Worm (Caenorhabditis elegans): ENCODE data around the gene nono-1.

Gene nono-1

DNA sequence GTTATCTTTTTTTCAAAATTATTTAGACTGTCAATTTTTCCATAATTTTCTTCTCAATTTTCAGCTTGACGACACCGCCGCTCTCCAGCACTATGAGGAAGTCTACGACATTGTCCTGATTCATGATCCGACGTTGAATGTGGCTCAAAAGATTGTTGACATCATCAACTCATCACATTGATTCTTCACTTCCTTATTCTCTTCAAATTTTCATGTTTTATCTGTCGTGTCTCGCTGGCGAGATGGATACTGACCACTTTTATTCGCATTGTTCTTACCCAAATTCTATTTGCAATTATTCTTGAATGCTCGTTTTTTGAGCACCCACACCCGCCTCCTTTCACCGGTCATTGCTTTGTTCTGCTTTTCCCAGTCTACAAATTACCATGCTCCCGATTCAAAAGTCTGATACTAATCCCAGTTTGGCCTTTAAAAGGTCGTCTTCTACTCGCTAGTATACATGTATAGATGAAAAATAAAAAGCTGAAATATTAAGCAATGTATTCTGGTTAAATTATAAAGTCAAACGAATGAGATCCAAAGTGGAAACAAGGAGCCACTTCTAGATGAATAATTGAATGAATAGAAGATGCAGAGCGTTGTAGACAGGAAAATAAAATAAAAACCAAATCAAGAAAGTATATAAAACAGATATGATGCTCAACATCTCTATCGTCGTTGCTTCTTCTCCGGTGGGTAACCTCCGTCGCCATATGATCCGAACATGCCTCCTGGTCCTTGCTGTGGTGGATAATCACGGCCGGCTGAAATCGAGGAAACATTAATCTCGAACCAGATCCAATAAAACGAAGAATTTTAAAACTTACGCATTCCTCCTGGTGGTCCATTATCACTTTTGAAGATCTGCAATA is 4.8 kb downstream of the nono-1 start (continued):
- TF ChIP-seq lin-54 (GFP tag; optimal IDR thresholded peaks at IDR 0.05): peak; percentile 33
- no peak for TF ChIP-seq pbrm-1 (GFP tag; IDR thresholded peaks at IDR 0.05)
- TF ChIP-seq nfyb-1 (GFP tag; IDR thresholded peaks at IDR 0.05): 0 out of 2 replicates have a peak, but pooled peaks have one; percentile 54
- TF ChIP-seq F33H1.4 (GFP tag; IDR thresholded peaks at IDR 0.05): no peak
- TF ChIP-seq ets-4 (GFP tag; optimal IDR thresholded peaks at IDR 0.05): no peak
- TF ChIP-seq hmg-1.2 (GFP tag; IDR thresholded peaks at IDR 0.05): no peak
- TF ChIP-seq ztf-3 (GFP tag; optimal IDR thresholded peaks at IDR 0.05): no peak
- peak; percentile 76 for TF ChIP-seq him-1 (tag; optimal IDR thresholded peaks at IDR 0.05)
- TF ChIP-seq dox-1 (GFP tag; IDR thresholded peaks at IDR 0.05): peak; percentile 35; the same call in 1 of the 2 replicates
- TF ChIP-seq Y79H2A.3 (GFP tag; conservative IDR thresholded peaks at IDR 0.05): 0 out of 2 replicates have a peak, but pooled peaks have one; percentile 49
- TF ChIP-seq fkh-3 (tag; optimal IDR thresholded peaks at IDR 0.05): no peak
- no peak for TF ChIP-seq snpc-3.4 (tag; optimal IDR thresholded peaks at IDR 0.05)
- TF ChIP-seq madf-3 (GFP tag; IDR thresholded peaks at IDR 0.05): 0 out of 2 replicates have a peak, but pooled peaks have one; percentile 30
- TF ChIP-seq tlf-1 (GFP tag; optimal IDR thresholded peaks at IDR 0.05): peak; percentile 43
- peak; percentile 28; the same call in 1 of the 2 replicates for TF ChIP-seq hmg-20 (GFP tag; IDR thresholded peaks at IDR 0.05)
- TF ChIP-seq xnd-1 (tag; optimal IDR thresholded peaks at IDR 0.05): no peak
- no peak for TF ChIP-seq unc-62 (GFP tag; optimal IDR thresholded peaks at IDR 0.05)
- peak; percentile 38; the same call in 1 of the 2 replicates for TF ChIP-seq lin-26 (GFP tag; IDR thresholded peaks at IDR 0.05)
- TF ChIP-seq F10E7.11 (tag; optimal IDR thresholded peaks at IDR 0.05): peak; percentile 21
- TF ChIP-seq dpff-1 (tag; optimal IDR thresholded peaks at IDR 0.05): no peak
- TF ChIP-seq die-1 (tag; optimal IDR thresholded peaks at IDR 0.05): no peak
- peak; percentile 11 for TF ChIP-seq somi-1 (GFP tag; optimal IDR thresholded peaks at IDR 0.05)
- TF ChIP-seq B0035.1 (tag; optimal IDR thresholded peaks at IDR 0.05): peak; percentile 23
- peak; percentile 61 for TF ChIP-seq F49E8.2 (tag; optimal IDR thresholded peaks at IDR 0.05; ENCODE audit: insufficient read depth)

DNA sequence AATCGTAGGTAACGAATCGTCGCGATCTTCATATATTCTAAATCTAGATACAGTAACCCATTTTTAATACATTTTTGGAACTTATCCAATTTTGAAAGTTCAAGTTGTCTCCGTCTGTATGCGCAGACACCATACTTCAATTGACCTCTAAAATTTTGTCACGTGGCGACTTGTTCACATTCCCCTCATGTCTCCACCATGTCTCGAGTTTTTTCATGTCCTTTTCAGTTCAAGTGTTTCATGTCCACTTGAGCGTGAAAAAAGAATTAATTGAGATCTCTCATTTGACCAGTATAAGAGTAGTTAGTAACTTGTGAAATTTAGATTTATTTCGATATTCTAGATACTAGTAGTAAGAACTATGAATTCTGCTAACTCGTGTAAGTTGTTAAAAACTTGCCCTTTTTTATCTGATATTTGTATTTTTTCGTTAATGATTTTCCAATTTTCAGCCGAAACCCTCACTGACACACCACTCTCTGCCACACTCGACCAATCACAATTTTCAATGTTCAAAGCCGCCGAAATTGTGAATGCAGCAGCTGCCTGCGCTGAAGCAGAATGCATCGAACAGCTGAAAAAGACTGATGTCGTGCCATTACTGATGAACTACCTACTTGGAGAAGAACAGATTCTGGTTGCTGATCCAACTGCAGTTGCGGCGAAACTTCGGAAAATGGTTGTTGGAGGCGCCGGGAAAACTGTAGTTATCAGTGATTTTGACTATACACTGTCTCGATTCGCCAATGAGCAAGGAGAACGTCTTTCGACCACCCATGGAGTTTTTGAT is 6.3 kb downstream of the nono-1 start:
- TF ChIP-seq ceh-27 (GFP tag; optimal IDR thresholded peaks at IDR 0.05): peak; percentile 86
- TF ChIP-seq zfh-2 (GFP tag; conservative IDR thresholded peaks at IDR 0.05): 0 out of 2 replicates have a peak, but pooled peaks have one; percentile 6
- no peak for TF ChIP-seq Y53F4B.3 (GFP tag; IDR thresholded peaks at IDR 0.05)
- peak; percentile 25 for TF ChIP-seq lin-40 (tag; optimal IDR thresholded peaks at IDR 0.05)
- no peak for TF ChIP-seq B0336.3 (GFP tag; IDR thresholded peaks at IDR 0.05)
- TF ChIP-seq ceh-58 (GFP tag; IDR thresholded peaks at IDR 0.05): 0 out of 2 replicates have a peak, but pooled peaks have one; percentile 58
- TF ChIP-seq chd-7 (tag; optimal IDR thresholded peaks at IDR 0.05): peak; percentile 7
- no peak for TF ChIP-seq rpc-1 (optimal IDR thresholded peaks at IDR 0.05)
- TF ChIP-seq rpc-1 (tag; optimal IDR thresholded peaks at IDR 0.05): no peak
- no peak for TF ChIP-seq ztf-28 (GFP tag; IDR thresholded peaks at IDR 0.05)
